Fruit fly (Drosophila melanogaster) Kc167 (cell line): Measurements from ENCODE around the gene CG43135.

Experiments
- Myc ChIP-seq: fragments of >200 bp; optimal IDR thresholded peaks from 2 replicates; lab custom pipeline; 2017; ENCODE audit warnings: missing external identifiers
- Sin3A ChIP-seq: fragments of >200 bp; optimal IDR thresholded peaks from 2 replicates; lab custom pipeline; 2018; ENCODE audit warnings: missing external identifiers
- h ChIP-seq: fragments of >200 bp; optimal IDR thresholded peaks from 3 replicates; lab custom pipeline; 2018; ENCODE audit warnings: missing external identifiers
- insv ChIP-seq: fragments of >200 bp; optimal IDR thresholded peaks from 3 replicates; lab custom pipeline; 2018; ENCODE audit warnings: missing external identifiers
- psq ChIP-seq: fragments of >200 bp; optimal IDR thresholded peaks from 2 replicates; lab custom pipeline; 2017; ENCODE audit warnings: missing external identifiers
- ttk ChIP-seq: sonication (Bioruptor generic); optimal IDR thresholded peaks from 2 replicates; lab custom pipeline; 2017; ENCODE audit warnings: missing external identifiers

CG43135 gene

DNA sequence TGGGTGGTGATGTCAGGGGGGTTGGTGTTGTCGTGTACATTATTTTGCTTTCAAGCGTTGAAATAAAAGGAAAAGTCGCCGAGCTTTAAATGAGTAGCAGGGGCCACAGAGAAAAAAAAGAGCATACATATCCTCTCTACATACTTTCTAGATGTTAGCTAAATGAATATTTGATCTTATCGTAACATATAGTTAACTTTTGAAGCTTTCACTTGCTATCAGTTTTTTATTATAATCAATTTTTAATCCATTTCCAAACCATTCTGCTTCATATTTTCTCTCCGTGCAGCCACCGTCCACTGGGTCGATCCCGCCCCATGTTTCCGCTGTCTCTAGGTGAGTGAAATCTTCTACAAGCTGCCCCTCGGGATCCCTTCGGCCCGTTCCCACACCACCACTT, 23.2 kb upstream of the CG43135 start:
- TF ChIP-seq ttk (lab: Kevin White, UChicago) (no peak), Myc (no peak), Sin3A (lab: Kevin White, UChicago) (no peak), insv (no peak), psq (lab: Kevin White, UChicago) (no peak), h (no peak)

DNA sequence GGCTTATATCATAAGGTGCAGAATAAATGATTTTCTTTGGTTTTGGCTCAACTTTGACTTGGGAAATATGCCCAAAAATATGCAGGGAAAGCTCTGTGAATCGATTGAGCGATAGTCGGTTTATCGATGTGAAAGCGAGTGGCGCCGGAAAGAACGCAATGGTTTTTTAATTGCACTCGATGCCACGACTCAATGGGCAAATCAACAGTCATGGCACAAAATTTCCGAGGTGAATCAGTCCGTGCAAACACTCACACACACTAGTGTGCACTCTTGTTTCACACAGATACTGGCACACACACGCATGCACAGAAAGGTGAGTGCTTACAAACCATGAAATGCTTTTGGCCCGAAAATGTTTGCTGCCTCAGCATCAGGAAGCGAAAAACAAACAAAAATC, 8.0 kb upstream of the CG43135 start:
- TF ChIP-seq ttk (lab: Kevin White, UChicago) = no peak
- no peak for TF ChIP-seq Myc
- TF ChIP-seq Sin3A (lab: Kevin White, UChicago) = no peak
- TF ChIP-seq psq (lab: Kevin White, UChicago) = no peak
- TF ChIP-seq h = no peak
- TF ChIP-seq insv = no peak

DNA sequence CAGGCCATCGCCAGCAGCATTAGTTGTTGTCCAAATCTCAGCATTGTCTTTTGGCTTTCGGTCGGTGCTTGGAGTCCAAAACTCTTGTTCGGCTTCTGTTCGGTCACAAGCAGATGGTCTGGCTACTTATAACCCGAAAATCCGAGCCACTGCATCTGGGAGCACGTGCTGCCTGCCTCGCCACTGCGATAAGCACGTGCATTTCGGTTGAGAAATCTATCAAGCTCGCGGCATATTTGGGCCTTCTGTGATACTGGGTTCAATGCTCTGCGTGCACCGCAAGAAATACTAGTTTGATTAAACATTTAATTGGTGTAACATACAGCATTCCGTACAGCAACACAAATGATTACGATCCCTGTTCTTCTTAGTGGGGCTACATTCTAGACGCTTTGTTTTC, 5.5 kb upstream of the CG43135 start, which contains the start of gene Femcoat:
Femcoat (minus strand) TSS at position 101 of the 400 bp plus-strand sequence.
- TF ChIP-seq Sin3A (lab: Kevin White, UChicago) (no peak), h (no peak), insv (no peak)

DNA sequence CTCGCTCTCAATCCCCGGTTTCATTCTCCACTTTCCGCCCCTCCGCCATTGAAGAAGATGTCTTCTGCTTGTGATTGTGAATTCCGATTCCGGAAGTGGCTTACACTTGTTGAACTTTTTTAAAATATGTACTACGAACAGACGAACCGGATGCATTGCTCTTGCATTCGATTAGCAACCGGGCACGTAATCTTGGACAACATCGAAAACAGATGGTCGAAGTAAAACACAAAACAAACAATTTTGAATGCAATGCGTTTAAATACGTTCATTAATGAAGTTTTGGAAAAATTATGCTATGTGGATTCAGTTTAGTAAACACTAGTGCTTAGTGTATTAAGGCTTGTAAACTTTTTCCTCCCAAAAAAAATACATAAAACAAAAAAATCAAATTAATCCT, 2.1 kb upstream of the CG43135 start, which contains the start of gene Muc4B:
Muc4B (minus strand) TSS at position 101 of the 400 bp plus-strand sequence.
- no peak for TF ChIP-seq h
- TF ChIP-seq Sin3A (lab: Kevin White, UChicago) = no peak
- TF ChIP-seq insv = no peak
- TF ChIP-seq psq (lab: Kevin White, UChicago) = no peak
- no peak for TF ChIP-seq Myc
- TF ChIP-seq ttk (lab: Kevin White, UChicago) = no peak

DNA sequence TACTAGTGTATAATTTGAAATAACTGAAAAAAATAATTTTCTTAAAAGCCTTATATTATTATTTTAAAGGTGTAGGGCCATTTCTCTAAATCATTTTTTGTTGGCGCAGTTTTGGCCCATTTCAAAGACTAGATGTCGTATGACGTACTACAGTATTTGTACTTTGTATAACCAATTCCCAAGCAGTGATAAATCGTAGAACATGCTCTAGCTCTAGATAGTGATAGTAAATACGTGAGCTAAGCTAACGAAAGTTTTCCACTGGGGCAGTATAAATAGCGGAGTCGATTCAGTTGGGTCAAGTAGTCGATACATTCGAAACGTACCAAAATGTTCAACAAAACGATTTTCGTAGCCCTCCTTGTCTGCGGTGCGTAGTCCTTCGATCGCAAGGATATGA, 1.2 kb upstream of the CG43135 start, which contains the start of gene CG43134:
CG43134 (plus strand) TSS at position 301 of the 400 bp plus-strand sequence.
- no peak for TF ChIP-seq insv
- TF ChIP-seq h = no peak
- no peak for TF ChIP-seq Sin3A (lab: Kevin White, UChicago)
- no peak for TF ChIP-seq ttk (lab: Kevin White, UChicago)
- TF ChIP-seq Myc = no peak
- no peak for TF ChIP-seq psq (lab: Kevin White, UChicago)

DNA sequence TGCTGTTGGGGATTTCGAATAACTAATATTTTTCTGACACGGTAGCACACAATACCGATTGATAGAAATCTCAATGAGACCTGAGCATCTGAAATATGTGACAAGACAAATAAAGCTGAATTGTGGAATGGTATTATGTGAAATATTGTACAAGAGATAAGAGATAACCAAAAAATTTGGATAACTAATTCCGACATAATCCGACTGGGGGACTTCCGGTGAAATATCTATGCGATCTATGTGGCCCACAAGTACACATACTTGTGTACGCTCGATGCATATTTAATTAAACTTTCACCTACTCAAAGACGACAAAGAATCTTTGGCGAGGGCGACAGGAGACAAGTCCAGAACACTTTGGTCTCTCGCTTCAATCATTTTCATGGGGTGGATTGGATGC, 4.5 kb downstream of the CG43135 start, which contains the start of gene CG15576:
CG15576 (minus strand) TSS at position 101 of the 400 bp plus-strand sequence.
- TF ChIP-seq Myc = no peak
- TF ChIP-seq ttk (lab: Kevin White, UChicago) = no peak
- TF ChIP-seq psq (lab: Kevin White, UChicago) = no peak
- TF ChIP-seq insv = no peak
- TF ChIP-seq Sin3A (lab: Kevin White, UChicago) = no peak
- no peak for TF ChIP-seq h

DNA sequence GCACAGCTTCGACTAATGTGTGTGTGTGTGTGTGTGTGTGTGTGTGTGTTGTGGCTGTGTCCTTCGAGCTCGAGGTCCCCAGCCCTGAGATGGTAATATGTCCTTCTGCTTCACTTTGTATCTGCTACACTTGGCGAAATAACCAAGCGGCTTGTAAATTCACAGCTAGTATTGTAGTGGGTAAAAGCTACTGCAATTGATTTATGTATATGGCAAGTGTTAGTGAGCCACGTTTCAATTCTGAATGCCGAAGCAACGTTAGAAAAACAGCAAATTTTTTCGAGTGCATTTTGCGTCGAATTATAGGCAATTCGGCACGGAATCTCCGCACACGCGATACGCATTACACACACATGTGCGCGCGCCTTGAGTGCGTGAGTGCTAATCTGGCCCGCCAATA, 14.5 kb downstream of the CG43135 start:
- TF ChIP-seq Myc = no peak
- no peak for TF ChIP-seq Sin3A (lab: Kevin White, UChicago)
- TF ChIP-seq h = no peak

DNA sequence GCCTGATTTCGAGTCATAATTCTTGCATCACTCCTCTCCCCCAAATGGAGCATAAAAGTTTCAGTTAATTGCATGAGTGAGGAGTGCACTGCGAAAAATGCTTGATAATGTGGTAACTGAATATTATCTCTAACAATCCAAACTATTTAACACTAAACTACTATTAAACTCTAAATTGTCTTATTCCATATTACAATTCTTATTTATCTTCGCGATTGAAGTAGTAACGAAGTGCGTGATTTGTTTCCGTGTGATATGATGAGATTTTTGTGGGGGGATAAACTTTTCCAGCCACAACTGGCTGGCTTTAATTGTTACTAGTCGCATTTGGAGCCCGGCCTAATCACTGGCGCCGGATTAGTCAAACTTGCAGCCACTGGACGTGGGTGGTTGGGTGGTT, 16.1 kb downstream of the CG43135 start:
- TF ChIP-seq Sin3A (lab: Kevin White, UChicago) = no peak
- TF ChIP-seq h = no peak
- TF ChIP-seq psq (lab: Kevin White, UChicago) = no peak
- no peak for TF ChIP-seq Myc
- no peak for TF ChIP-seq insv
- no peak for TF ChIP-seq ttk (lab: Kevin White, UChicago)

DNA sequence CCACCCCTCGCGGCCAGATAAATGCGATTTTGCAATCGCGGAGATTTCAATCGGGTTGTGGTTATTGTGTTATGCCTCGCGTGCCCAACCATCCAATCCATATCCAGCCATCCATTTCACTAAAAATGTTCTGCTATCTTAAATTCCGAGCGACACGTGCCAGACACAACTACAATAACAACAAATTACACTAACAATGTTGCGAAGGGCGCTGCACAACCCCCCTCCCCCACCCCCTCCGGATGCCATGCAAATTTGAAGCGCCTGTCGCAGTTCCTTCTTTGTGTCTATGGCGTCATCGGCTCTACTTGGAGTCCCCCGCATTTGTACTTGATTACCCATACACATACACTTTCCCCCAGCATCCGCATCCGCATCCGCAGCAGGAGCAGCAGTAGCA, 17.1 kb downstream of the CG43135 start:
- TF ChIP-seq Sin3A (lab: Kevin White, UChicago) = no peak
- TF ChIP-seq psq (lab: Kevin White, UChicago) = no peak
- TF ChIP-seq Myc = no peak
- no peak for TF ChIP-seq ttk (lab: Kevin White, UChicago)
- no peak for TF ChIP-seq insv
- no peak for TF ChIP-seq h

DNA sequence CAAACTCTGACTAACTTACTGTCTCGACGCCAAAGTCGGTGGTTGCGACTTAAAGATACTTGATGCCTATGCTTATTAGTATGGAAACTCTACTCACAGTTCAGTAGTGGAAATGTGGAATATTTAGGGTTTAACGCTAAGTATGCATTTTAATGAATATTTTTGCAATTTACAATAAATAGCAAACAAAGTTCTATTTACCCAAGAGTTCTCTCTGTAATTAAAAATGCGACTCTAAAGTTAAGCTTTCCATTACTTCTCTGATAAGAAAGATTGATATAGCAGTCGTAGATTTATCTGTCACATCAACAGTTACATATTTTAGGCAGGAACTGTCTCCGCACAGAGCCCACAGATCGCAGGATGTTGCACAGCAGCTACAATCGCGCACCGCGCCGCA, 17.6 kb downstream of the CG43135 start, which contains the start of gene CG12691:
CG12691 (plus strand) TSS at position 301 of the 400 bp plus-strand sequence.
- no peak for TF ChIP-seq ttk (lab: Kevin White, UChicago)
- no peak for TF ChIP-seq h
- no peak for TF ChIP-seq insv
- TF ChIP-seq psq (lab: Kevin White, UChicago) = no peak
- TF ChIP-seq Myc = no peak
- TF ChIP-seq Sin3A (lab: Kevin White, UChicago) = no peak

DNA sequence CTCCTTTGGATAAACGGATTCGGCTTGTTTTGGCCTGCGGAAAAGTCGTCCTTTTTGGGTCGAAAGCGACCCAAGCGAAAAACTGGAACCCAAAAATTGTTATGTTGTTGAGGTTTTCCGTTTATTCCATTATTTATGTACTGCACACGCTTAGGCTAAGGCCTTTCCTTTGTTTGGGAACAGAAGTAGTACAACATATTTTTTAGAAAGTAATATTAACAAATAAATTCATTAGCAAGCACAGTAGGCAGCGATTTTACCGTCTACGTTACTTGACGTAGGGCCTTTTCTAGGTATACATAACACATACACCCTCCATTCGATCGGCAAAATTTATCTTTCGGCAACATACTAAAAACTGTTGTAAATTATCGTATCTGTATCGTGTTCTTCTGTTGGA, 20.2 kb downstream of the CG43135 start, which contains the start of gene CG15572:
CG15572 (plus strand) TSS at position 301 of the 400 bp plus-strand sequence.
- TF ChIP-seq Sin3A (lab: Kevin White, UChicago) = no peak
- TF ChIP-seq insv = no peak
- no peak for TF ChIP-seq h
- no peak for TF ChIP-seq ttk (lab: Kevin White, UChicago)
- TF ChIP-seq psq (lab: Kevin White, UChicago) = no peak
- no peak for TF ChIP-seq Myc

DNA sequence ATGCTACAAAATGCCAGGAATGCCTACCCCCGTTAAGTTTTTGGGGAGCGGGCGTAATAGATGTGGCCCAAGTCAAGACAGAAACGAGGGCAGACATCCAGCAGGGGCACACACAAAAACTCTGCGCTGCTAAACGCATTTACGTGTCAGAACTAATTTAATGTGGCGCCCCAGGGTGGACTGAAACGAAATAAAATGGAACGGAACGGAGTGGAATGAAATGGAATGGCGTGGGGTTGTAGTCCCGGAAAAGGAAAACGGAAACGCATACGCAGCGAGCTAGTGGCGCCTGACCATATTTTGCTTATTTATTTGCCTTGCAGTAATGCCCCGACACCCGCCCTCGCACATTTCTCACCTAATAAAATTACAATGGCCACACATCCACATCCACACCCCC, 25.3 kb downstream of the CG43135 start:
- TF ChIP-seq insv = no peak
- TF ChIP-seq h = no peak
- TF ChIP-seq ttk (lab: Kevin White, UChicago) = no peak
- no peak for TF ChIP-seq psq (lab: Kevin White, UChicago)
- TF ChIP-seq Myc = no peak
- no peak for TF ChIP-seq Sin3A (lab: Kevin White, UChicago)

DNA sequence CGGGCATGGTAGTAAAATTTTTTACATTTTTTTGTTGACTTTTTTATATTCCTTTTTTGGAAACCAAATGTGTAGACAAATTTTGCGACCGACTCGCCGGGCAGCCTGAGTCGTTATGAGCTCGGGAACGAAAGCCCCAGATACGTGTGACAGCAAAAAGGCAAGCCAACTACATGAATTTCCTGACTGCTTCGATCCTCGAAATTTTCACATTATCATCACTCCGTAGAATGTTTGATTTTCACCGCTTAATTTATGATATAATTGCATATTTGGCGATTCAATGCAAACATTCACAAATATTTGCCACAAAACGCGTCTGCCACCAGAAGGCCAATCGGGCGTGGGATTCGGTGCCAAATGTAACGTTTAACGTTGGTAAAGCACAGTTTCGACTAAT, 28.7 kb downstream of the CG43135 start, which contains the start of gene CG15577:
CG15577 (minus strand) TSS at position 101 of the 400 bp plus-strand sequence.
- TF ChIP-seq Sin3A (lab: Kevin White, UChicago) = no peak
- no peak for TF ChIP-seq ttk (lab: Kevin White, UChicago)
- no peak for TF ChIP-seq h
- TF ChIP-seq insv = no peak
- TF ChIP-seq Myc = no peak
- TF ChIP-seq psq (lab: Kevin White, UChicago) = no peak
